Worm (Caenorhabditis elegans) whole organism, L2 larva: ENCODE data around the gene F13H8.5.
A peak's percentile ranks its signal among the peaks of the same experiment; 100 is the strongest.

Source experiments
- C34F6.9 ChIP-seq: fragments of 150-350 bp; optimal IDR thresholded peaks from 2 replicates; lab custom pipeline; 2014; ENCODE audit warnings: missing biosample characterization, missing genetic modification characterization
- F13H6.1 ChIP-seq: sonication (generic microtip); optimal IDR thresholded peaks from 2 replicates; lab custom pipeline; 2016; ENCODE audit warnings: missing genetic modification characterization, missing compliant biosample characterization
- ZK546.5 ChIP-seq: sonication (generic microtip); optimal IDR thresholded peaks from 2 replicates; lab custom pipeline; 2017; ENCODE audit warnings: missing biosample characterization, missing genetic modification characterization
- alr-1 ChIP-seq: fragments of 150-350 bp; optimal IDR thresholded peaks from 2 replicates; lab custom pipeline; 2014; ENCODE audit warnings: missing biosample characterization, missing genetic modification characterization
- ama-1 ChIP-seq: fragments of 150-350 bp; optimal IDR thresholded peaks from 2 replicates; lab custom pipeline; 2018; ENCODE audit warnings: inconsistent platforms
- blmp-1 ChIP-seq: sonication (generic microtip); optimal IDR thresholded peaks from 2 replicates; lab custom pipeline; 2017; ENCODE audit warnings: missing genetic modification characterization, mild to moderate bottlenecking, missing compliant biosample characterization, antibody characterized with exemption, moderate library complexity; ENCODE audit not compliant: insufficient read depth
- ceh-16 ChIP-seq: fragments of 150-350 bp; optimal IDR thresholded peaks from 2 replicates; lab custom pipeline; 2014; ENCODE audit warnings: missing biosample characterization, missing genetic modification characterization
- crh-2 ChIP-seq: sonication (generic microtip); optimal IDR thresholded peaks from 2 replicates; lab custom pipeline; 2017; ENCODE audit warnings: missing biosample characterization, missing genetic modification characterization
- dmd-4 ChIP-seq: sonication (generic microtip); optimal IDR thresholded peaks from 2 replicates; lab custom pipeline; 2017; ENCODE audit warnings: missing biosample characterization, missing genetic modification characterization
- egl-27 ChIP-seq: sonication (generic microtip); optimal IDR thresholded peaks from 3 replicates; lab custom pipeline; 2017; ENCODE audit warnings: missing biosample characterization, missing genetic modification reagents, missing genetic modification characterization
- elt-3 ChIP-seq: sonication (generic microtip); optimal IDR thresholded peaks from 2 replicates; lab custom pipeline; 2017; ENCODE audit warnings: missing biosample characterization, missing genetic modification characterization
- fos-1 ChIP-seq: fragments of 150-350 bp; optimal IDR thresholded peaks from 2 replicates; lab custom pipeline; 2014; ENCODE audit warnings: missing biosample characterization, missing genetic modification characterization
- lin-11 ChIP-seq: fragments of 150-350 bp; sonication (generic microtip); optimal IDR thresholded peaks from 2 replicates; lab custom pipeline; 2014; ENCODE audit warnings: missing biosample characterization, missing genetic modification characterization, inconsistent platforms, mixed read lengths
- lin-39 ChIP-seq: fragments of 150-350 bp; optimal IDR thresholded peaks from 2 replicates; lab custom pipeline; 2014; ENCODE audit warnings: missing biosample characterization, missing genetic modification reagents, missing genetic modification characterization
- lsy-2 ChIP-seq, 2 experiments: fragments of 150-350 bp in 1 of 2; sonication (generic microtip) in 1 of 2; optimal IDR thresholded peaks; 2 replicates each; lab custom pipeline; 2014 to 2017; ENCODE audit warnings: missing biosample characterization in 2 of 2, missing genetic modification characterization in 2 of 2
- mab-5 ChIP-seq: fragments of 150-350 bp; optimal IDR thresholded peaks from 2 replicates; lab custom pipeline; 2014; ENCODE audit warnings: missing biosample characterization, missing genetic modification characterization
- mbf-1 ChIP-seq: sonication (generic microtip); optimal IDR thresholded peaks from 2 replicates; lab custom pipeline; 2017; ENCODE audit warnings: missing biosample characterization, missing genetic modification characterization
- nhr-10 ChIP-seq: sonication (generic microtip); optimal IDR thresholded peaks from 2 replicates; lab custom pipeline; 2017; ENCODE audit warnings: missing biosample characterization, missing genetic modification characterization
- nhr-12 ChIP-seq: fragments of 150-350 bp; optimal IDR thresholded peaks from 2 replicates; lab custom pipeline; 2014; ENCODE audit warnings: missing biosample characterization, missing genetic modification characterization
- nhr-129 ChIP-seq: fragments of 150-350 bp; optimal IDR thresholded peaks from 2 replicates; lab custom pipeline; 2014; ENCODE audit warnings: missing biosample characterization, missing genetic modification characterization
- nhr-21 ChIP-seq: fragments of 150-350 bp; optimal IDR thresholded peaks from 2 replicates; lab custom pipeline; 2014; ENCODE audit warnings: missing biosample characterization, missing genetic modification characterization
- nhr-25 ChIP-seq: fragments of 150-350 bp; sonication (generic microtip); optimal IDR thresholded peaks from 3 replicates; lab custom pipeline; 2014; ENCODE audit warnings: missing biosample characterization, missing genetic modification characterization
- nhr-6 ChIP-seq: fragments of 150-350 bp; optimal IDR thresholded peaks from 2 replicates; lab custom pipeline; 2014; ENCODE audit warnings: missing biosample characterization, missing genetic modification characterization
- nhr-77 ChIP-seq: fragments of 150-350 bp; optimal IDR thresholded peaks from 2 replicates; lab custom pipeline; 2014; ENCODE audit warnings: missing biosample characterization, missing genetic modification characterization
- peb-1 ChIP-seq: fragments of 150-350 bp; optimal IDR thresholded peaks from 2 replicates; lab custom pipeline; 2014; ENCODE audit warnings: missing biosample characterization, missing genetic modification characterization
- sem-4 ChIP-seq: fragments of 150-350 bp; optimal IDR thresholded peaks from 2 replicates; lab custom pipeline; 2014; ENCODE audit warnings: missing biosample characterization, missing genetic modification reagents, missing genetic modification characterization
- sma-3 ChIP-seq: sonication (generic microtip); optimal IDR thresholded peaks from 2 replicates; lab custom pipeline; 2016; ENCODE audit warnings: missing genetic modification reagents, missing genetic modification characterization, missing compliant biosample characterization
- sma-9 ChIP-seq, 2 experiments: fragments of 150-350 bp in 1 of 2; sonication (generic microtip) in 1 of 2; optimal IDR thresholded peaks; 2 replicates each; lab custom pipeline; 2014 to 2016; ENCODE audit warnings: missing genetic modification characterization in 2 of 2, mild to moderate bottlenecking in 1 of 2, missing biosample characterization in 1 of 2, missing compliant biosample characterization in 1 of 2, missing genetic modification reagents in 1 of 2, moderate library complexity in 1 of 2
- unc-39 ChIP-seq: fragments of 150-350 bp; optimal IDR thresholded peaks from 2 replicates; lab custom pipeline; 2014; ENCODE audit warnings: missing biosample characterization, missing genetic modification characterization
- unc-55 ChIP-seq: fragments of 150-350 bp; sonication (generic microtip); optimal IDR thresholded peaks from 3 replicates; lab custom pipeline; 2014; ENCODE audit warnings: missing biosample characterization, missing genetic modification reagents, missing genetic modification characterization
- unc-62 ChIP-seq: fragments of 150-350 bp; optimal IDR thresholded peaks from 2 replicates; lab custom pipeline; 2014; ENCODE audit warnings: missing biosample characterization, missing genetic modification reagents, missing genetic modification characterization
- zag-1 ChIP-seq: fragments of 150-350 bp; optimal IDR thresholded peaks from 2 replicates; lab custom pipeline; 2014; ENCODE audit warnings: missing biosample characterization, missing genetic modification characterization
- ztf-1 ChIP-seq: fragments of 200-800 bp; sonication (Bioruptor generic); conservative IDR thresholded peaks from 2 replicates; pipeline ENCODE4 v1.3.6; 2022; ENCODE audit warnings: missing genetic modification characterization, missing compliant biosample characterization
- ztf-11 ChIP-seq: sonication (generic microtip); optimal IDR thresholded peaks from 2 replicates; lab custom pipeline; 2017; ENCODE audit warnings: missing biosample characterization, missing genetic modification characterization
- ztf-4 ChIP-seq: fragments of 150-350 bp; optimal IDR thresholded peaks from 2 replicates; lab custom pipeline; 2014; ENCODE audit warnings: missing biosample characterization, missing genetic modification characterization

The F13H8.5 gene

DNA sequence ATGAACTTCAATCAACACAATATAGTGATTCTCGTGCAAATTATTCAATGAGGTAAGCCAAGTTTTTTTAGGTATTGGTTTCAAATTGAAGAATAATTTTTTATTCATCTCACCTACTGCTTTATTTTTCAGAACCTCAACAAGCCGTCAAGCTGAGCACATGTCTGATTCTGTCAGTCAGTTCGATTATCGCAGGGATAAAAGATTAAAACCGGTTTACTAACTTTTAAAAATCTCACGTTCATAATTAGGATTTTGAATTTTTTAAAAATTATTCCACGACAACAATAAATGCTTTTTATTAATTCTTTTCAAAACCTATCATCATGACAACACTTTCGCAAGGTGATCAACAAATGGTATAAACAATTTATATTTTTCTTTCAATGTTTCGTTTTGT is 6.3 kb upstream of the F13H8.5 start, which contains the start of gene F13H8.12:
Gene F13H8.12 (plus strand): TSS at position 301 of the 400 bp plus-strand sequence.
- no peak for TF ChIP-seq crh-2

- TF ChIP-seq nhr-25 (tag; lab: Kevin White, UChicago) (no peak), nhr-129 (peak; percentile 25), ceh-16 (tag; lab: Kevin White, UChicago) (no peak), fos-1 (tag; lab: Kevin White, UChicago) (peak; percentile 66), mbf-1 (tag; lab: Kevin White, UChicago) (no peak), sem-4 (tag; lab: Kevin White, UChicago) (no peak)
These were observed 4.8 kb upstream of the F13H8.5 start, which contains the start of gene nmgp-1 for ce11 chrII:6260684-6261083. Gene nmgp-1, plus strand, starts transcription at chrII:6260857.

- TF ChIP-seq fos-1 (tag; lab: Kevin White, UChicago) (peak; percentile 60), sma-9 (GFP tag; optimal IDR thresholded peaks at IDR 0.05; lab: Kevin White, UChicago) (peak; percentile 50), sma-9 (tag; optimal IDR thresholded peaks at IDR 0.05; lab: Kevin White, UChicago) (no peak), nhr-21 (tag; lab: Kevin White, UChicago) (no peak), lin-11 (tag; lab: Kevin White, UChicago) (no peak)
These were observed 3.9 kb upstream of the F13H8.5 start, which contains the start of gene F13H8.11 for ce11 chrII:6259867-6260266. Gene F13H8.11, minus strand, starts transcription at chrII:6260021.

DNA sequence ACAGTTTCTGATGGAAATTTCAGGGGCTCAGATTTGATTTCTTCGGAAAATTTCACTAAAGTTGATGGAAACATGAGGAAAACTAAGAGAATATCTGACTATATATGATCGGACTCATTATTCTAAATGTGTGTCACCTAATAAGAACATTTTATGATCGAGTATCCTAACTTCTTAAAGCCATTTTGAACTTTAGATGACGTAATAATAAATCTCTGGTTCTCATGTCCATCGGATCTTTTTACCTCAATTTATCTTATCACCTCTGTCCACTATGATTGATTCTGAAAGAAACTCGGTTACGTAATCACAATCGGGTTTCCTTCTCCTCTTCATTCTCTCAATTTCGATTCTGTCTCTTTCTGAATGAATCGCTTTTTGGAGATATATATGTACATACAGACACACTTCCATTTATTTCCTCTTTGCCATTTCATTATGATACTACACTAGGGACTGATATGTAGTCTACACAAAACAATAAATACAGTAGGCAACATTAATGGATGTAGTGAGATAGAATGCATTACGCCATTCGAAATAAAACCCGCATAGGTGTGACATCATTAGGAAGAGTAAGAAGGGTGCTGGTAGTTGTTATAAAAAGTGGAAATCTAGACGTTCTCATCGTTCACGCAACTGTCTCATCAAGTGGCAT is 1.4 kb upstream of the F13H8.5 start:
- no peak for TF ChIP-seq sma-9 (GFP tag; optimal IDR thresholded peaks at IDR 0.05; lab: Kevin White, UChicago)
- TF ChIP-seq sma-9 (tag; optimal IDR thresholded peaks at IDR 0.05; lab: Kevin White, UChicago), result no peak
- no peak for TF ChIP-seq ztf-11
- no peak for TF ChIP-seq F13H6.1 (tag; lab: Kevin White, UChicago)
- no peak for TF ChIP-seq ZK546.5 (tag; lab: Kevin White, UChicago)
- no peak for TF ChIP-seq elt-3 (tag; lab: Kevin White, UChicago)
- no peak for TF ChIP-seq dmd-4 (tag; lab: Kevin White, UChicago)
- no peak for TF ChIP-seq nhr-129
- TF ChIP-seq C34F6.9 (tag; lab: Kevin White, UChicago), result no peak
- TF ChIP-seq ztf-1, result no peak
- no peak for TF ChIP-seq blmp-1

ce11 chrII:6252707-6253106 is 3.2 kb downstream of the F13H8.5 start:
- TF ChIP-seq nhr-10 (tag; lab: Kevin White, UChicago) (no peak), nhr-21 (tag; lab: Kevin White, UChicago) (no peak), alr-1 (tag; lab: Kevin White, UChicago) (no peak), C34F6.9 (tag; lab: Kevin White, UChicago) (no peak), nhr-12 (tag; lab: Kevin White, UChicago) (no peak), sma-3 (GFP tag; lab: Kevin White, UChicago) (no peak), unc-39 (tag; lab: Kevin White, UChicago) (no peak), lin-39 (tag; lab: Kevin White, UChicago) (no peak), sma-9 (GFP tag; optimal IDR thresholded peaks at IDR 0.05; lab: Kevin White, UChicago) (no peak), sma-9 (tag; optimal IDR thresholded peaks at IDR 0.05; lab: Kevin White, UChicago) (no peak), mab-5 (tag; lab: Kevin White, UChicago) (no peak), ztf-4 (tag; lab: Kevin White, UChicago) (no peak), ztf-11 (no peak)

- TF ChIP-seq nhr-10 (tag; lab: Kevin White, UChicago) (no peak), egl-27 (tag; lab: Kevin White, UChicago) (no peak), nhr-6 (tag; lab: Kevin White, UChicago) (peak; percentile 43), peb-1 (no peak), fos-1 (tag; lab: Kevin White, UChicago) (peak; percentile 62), unc-62 (GFP tag; lab: Kevin White, UChicago) (no peak), nhr-129 (peak; percentile 92), sma-3 (GFP tag; lab: Kevin White, UChicago) (peak; percentile 66), ztf-1 (no peak), unc-39 (tag; lab: Kevin White, UChicago) (no peak), F13H6.1 (tag; lab: Kevin White, UChicago) (peak; percentile 65), ama-1 (lab: Kevin White, UChicago) (peak; percentile 23), nhr-77 (tag; lab: Kevin White, UChicago) (no peak), ceh-16 (tag; lab: Kevin White, UChicago) (no peak), C34F6.9 (tag; lab: Kevin White, UChicago) (peak; percentile 84), ztf-4 (tag; lab: Kevin White, UChicago) (peak; percentile 72), elt-3 (tag; lab: Kevin White, UChicago) (no peak), lsy-2 (tag; optimal IDR thresholded peaks at IDR 0.05; lab: Kevin White, UChicago) (peak; percentile 66 to 90), crh-2 (peak; percentile 89), lin-11 (tag; lab: Kevin White, UChicago) (peak; percentile 74), zag-1 (no peak), nhr-25 (tag; lab: Kevin White, UChicago) (peak; percentile 75), sma-9 (GFP tag; optimal IDR thresholded peaks at IDR 0.05; lab: Kevin White, UChicago) (peak; percentile 70), sma-9 (tag; optimal IDR thresholded peaks at IDR 0.05; lab: Kevin White, UChicago) (no peak), unc-55 (GFP tag; lab: Kevin White, UChicago) (peak; percentile 93), nhr-12 (tag; lab: Kevin White, UChicago) (no peak), nhr-21 (tag; lab: Kevin White, UChicago) (peak; percentile 68), ZK546.5 (tag; lab: Kevin White, UChicago) (no peak), mab-5 (tag; lab: Kevin White, UChicago) (peak; percentile 43), mbf-1 (tag; lab: Kevin White, UChicago) (no peak)
These were observed 5.0 kb downstream of the F13H8.5 start, which contains the start of gene phb-2 for ce11 chrII:6250782-6251461. Gene phb-2, plus strand, starts transcription at chrII:6251411.
